Fruit fly (Drosophila melanogaster) whole organism, embryonic: Measurements from ENCODE around the gene rasp.

ENCODE experiments used
- Abd-B ChIP-seq: fragments of 200-800 bp; sonication (Bioruptor generic); optimal IDR thresholded peaks from 2 replicates; lab custom pipeline; 2018; ENCODE audit warnings: missing biosample characterization, mild to moderate bottlenecking, missing genetic modification characterization, moderate library complexity
- CG11723 ChIP-seq: fragments of 200-800 bp; sonication (Bioruptor generic); optimal IDR thresholded peaks from 2 replicates; lab custom pipeline; 2017; ENCODE audit warnings: missing biosample characterization, mild to moderate bottlenecking, missing genetic modification characterization
- CG12104 ChIP-seq: fragments of 200-800 bp; sonication (Bioruptor generic); optimal IDR thresholded peaks from 3 replicates; lab custom pipeline; 2016; ENCODE audit warnings: missing biosample characterization, missing genetic modification characterization
- CG12942 ChIP-seq: fragments of 200-800 bp; sonication (Bioruptor generic); optimal IDR thresholded peaks from 3 replicates; lab custom pipeline; 2016; ENCODE audit warnings: missing biosample characterization, missing genetic modification characterization
- CG13624 ChIP-seq: fragments of 200-800 bp; sonication (Bioruptor generic); optimal IDR thresholded peaks from 2 replicates; lab custom pipeline; 2016; ENCODE audit warnings: missing biosample characterization, missing genetic modification characterization
- CG14441 ChIP-seq: fragments of 200-800 bp; sonication (Bioruptor generic); IDR thresholded peaks from 2 replicates; pipeline ENCODE4 v1.3.6; 2022; ENCODE audit warnings: missing biosample characterization, missing genetic modification characterization
- CG1602 ChIP-seq: fragments of 200-800 bp; sonication (Bioruptor generic); optimal IDR thresholded peaks from 3 replicates; lab custom pipeline; 2016; ENCODE audit warnings: missing biosample characterization, missing genetic modification characterization
- CG2678 ChIP-seq: fragments of 200-800 bp; sonication (Bioruptor generic); optimal IDR thresholded peaks from 3 replicates; lab custom pipeline; 2019; ENCODE audit warnings: missing biosample characterization, mild to moderate bottlenecking, missing genetic modification characterization, moderate library complexity
- CG2712 ChIP-seq: fragments of 200-800 bp; optimal IDR thresholded peaks from 3 replicates; lab custom pipeline; 2019; ENCODE audit warnings: missing biosample characterization, mild to moderate bottlenecking, missing genetic modification characterization, moderate library complexity
- CG34376 ChIP-seq: fragments of 200-800 bp; sonication (Bioruptor generic); optimal IDR thresholded peaks from 2 replicates; lab custom pipeline; 2018; ENCODE audit warnings: missing biosample characterization, mild to moderate bottlenecking, missing genetic modification characterization
- CG3726 ChIP-seq: fragments of 200-800 bp; sonication (Bioruptor generic); IDR thresholded peaks from 3 replicates; pipeline ENCODE4, ENCODE4 v1.3.6; 2022; ENCODE audit warnings: missing biosample characterization, missing genetic modification characterization
- CG3847 ChIP-seq: fragments of 200-800 bp; sonication (Bioruptor generic); IDR thresholded peaks from 2 replicates; pipeline ENCODE4 v1.3.6; 2022; ENCODE audit warnings: missing biosample characterization, missing genetic modification characterization
- CG4617 ChIP-seq: fragments of 200-800 bp; sonication (Bioruptor generic); optimal IDR thresholded peaks from 3 replicates; lab custom pipeline; 2016; ENCODE audit warnings: missing biosample characterization, missing genetic modification characterization, borderline replicate concordance
- CG7357 ChIP-seq: fragments of 200-800 bp; sonication (Bioruptor generic); IDR thresholded peaks from 3 replicates; pipeline ENCODE4 v1.3.6; 2022; ENCODE audit warnings: missing biosample characterization, missing genetic modification characterization
- CG7372 ChIP-seq: fragments of 200-800 bp; sonication (Bioruptor generic); IDR thresholded peaks from 2 replicates; pipeline ENCODE4 v1.3.6; 2022; ENCODE audit warnings: missing biosample characterization, missing genetic modification characterization
- CG9215 ChIP-seq: fragments of 200-800 bp; sonication (Bioruptor generic); IDR thresholded peaks from 2 replicates; pipeline ENCODE4 v1.3.6; 2022; ENCODE audit warnings: missing biosample characterization, missing genetic modification characterization
- CG9797 ChIP-seq: fragments of 200-800 bp; sonication (Bioruptor generic); optimal IDR thresholded peaks from 3 replicates; lab custom pipeline; 2018; ENCODE audit warnings: missing biosample characterization, mild to moderate bottlenecking, missing genetic modification characterization
- Deaf1 ChIP-seq: fragments of 200-800 bp; optimal IDR thresholded peaks from 3 replicates; lab custom pipeline; 2019; ENCODE audit warnings: missing biosample characterization, mild to moderate bottlenecking, missing genetic modification characterization, moderate library complexity
- Ets97D ChIP-seq: fragments of 200-800 bp; sonication (Bioruptor generic); optimal IDR thresholded peaks from 3 replicates; lab custom pipeline; 2016; ENCODE audit warnings: missing biosample characterization, missing genetic modification characterization
- Fer3 ChIP-seq: fragments of 200-800 bp; sonication (Bioruptor generic); optimal IDR thresholded peaks from 2 replicates; lab custom pipeline; 2018; ENCODE audit warnings: missing biosample characterization, mild to moderate bottlenecking, missing genetic modification characterization, moderate library complexity
- H15 ChIP-seq: fragments of 200-800 bp; sonication (Bioruptor generic); IDR thresholded peaks from 3 replicates; pipeline ENCODE4 v1.3.6; 2022; ENCODE audit warnings: missing biosample characterization, missing genetic modification characterization
- MBD-R2 ChIP-seq: fragments of 200-800 bp; sonication (Bioruptor generic); IDR thresholded peaks from 2 replicates; pipeline ENCODE4 v1.3.6; 2022; ENCODE audit warnings: missing biosample characterization, missing genetic modification characterization
- MESR4 ChIP-seq: fragments of 200-800 bp; sonication (Bioruptor generic); optimal IDR thresholded peaks from 2 replicates; lab custom pipeline; 2018; ENCODE audit warnings: missing biosample characterization, mild to moderate bottlenecking, missing genetic modification characterization, moderate library complexity
- Max ChIP-seq: fragments of 200-800 bp; sonication (Bioruptor generic); optimal IDR thresholded peaks from 2 replicates; lab custom pipeline; 2016; ENCODE audit warnings: missing biosample characterization, mild to moderate bottlenecking, missing genetic modification characterization
- Mes4 ChIP-seq: fragments of 200-800 bp; sonication (Bioruptor generic); optimal IDR thresholded peaks from 2 replicates; lab custom pipeline; 2016; ENCODE audit warnings: missing biosample characterization, missing genetic modification characterization
- NfI ChIP-seq: fragments of 200-800 bp; sonication (Bioruptor generic); optimal IDR thresholded peaks from 3 replicates; lab custom pipeline; 2018; ENCODE audit warnings: missing biosample characterization, mild to moderate bottlenecking, missing genetic modification characterization, moderate library complexity
- Sox100B ChIP-seq: fragments of 200-800 bp; sonication (Bioruptor generic); optimal IDR thresholded peaks from 3 replicates; lab custom pipeline; 2018; ENCODE audit warnings: missing biosample characterization, mild to moderate bottlenecking, missing genetic modification characterization
- al ChIP-seq: fragments of 200-800 bp; sonication (Bioruptor generic); IDR thresholded peaks from 2 replicates; pipeline ENCODE4 v1.3.6; 2022; ENCODE audit warnings: missing biosample characterization, missing genetic modification characterization
- bcd ChIP-seq: fragments of 200-800 bp; sonication (Bioruptor generic); optimal IDR thresholded peaks from 2 replicates; lab custom pipeline; 2017; ENCODE audit warnings: missing biosample characterization, mild to moderate bottlenecking, missing genetic modification characterization
- bowl ChIP-seq: fragments of 200-800 bp; sonication (Bioruptor generic); IDR thresholded peaks from 2 replicates; pipeline ENCODE4 v1.3.6; 2022; ENCODE audit warnings: missing biosample characterization, missing genetic modification characterization
- ci ChIP-seq: fragments of 200-800 bp; sonication (Bioruptor generic); IDR thresholded peaks from 3 replicates; pipeline ENCODE4 v1.3.6; 2022; ENCODE audit warnings: missing biosample characterization, missing genetic modification characterization
- dm ChIP-seq: fragments of 200-800 bp; sonication (Bioruptor generic); optimal IDR thresholded peaks from 3 replicates; lab custom pipeline; 2016; ENCODE audit warnings: missing biosample characterization, missing genetic modification characterization
- fd3F ChIP-seq: fragments of 200-800 bp; sonication (Bioruptor generic); optimal IDR thresholded peaks from 2 replicates; lab custom pipeline; 2018; ENCODE audit warnings: missing biosample characterization, mild to moderate bottlenecking, missing genetic modification characterization, moderate library complexity
- fru ChIP-seq: fragments of >200 bp; optimal IDR thresholded peaks from 2 replicates; lab custom pipeline; 2017
- kah ChIP-seq: fragments of 200-800 bp; sonication (Bioruptor generic); optimal IDR thresholded peaks from 2 replicates; lab custom pipeline; 2018; ENCODE audit warnings: missing biosample characterization, mild to moderate bottlenecking, missing genetic modification characterization
- lola ChIP-seq, 3 experiments: fragments of >200 bp in 2 of 3; fragments of 200-800 bp in 1 of 3; sonication (Bioruptor generic) in 1 of 3; optimal IDR thresholded peaks; 2 replicates each; lab custom pipeline; 2017 to 2019; ENCODE audit warnings: missing biosample characterization in 3 of 3, missing genetic modification characterization in 3 of 3, mild to moderate bottlenecking in 1 of 3, moderate library complexity in 1 of 3
- mam ChIP-seq: fragments of 200-800 bp; sonication (Bioruptor generic); optimal IDR thresholded peaks from 3 replicates; lab custom pipeline; 2016; ENCODE audit warnings: missing biosample characterization, missing genetic modification characterization
- nerfin-1 ChIP-seq: fragments of 200-800 bp; sonication (Bioruptor generic); optimal IDR thresholded peaks from 3 replicates; lab custom pipeline; 2019; ENCODE audit warnings: missing biosample characterization, mild to moderate bottlenecking, missing genetic modification characterization, moderate library complexity
- nerfin-2 ChIP-seq: fragments of 200-800 bp; sonication (Bioruptor generic); IDR thresholded peaks from 2 replicates; pipeline ENCODE4 v1.3.6; 2022; ENCODE audit warnings: missing biosample characterization, missing genetic modification characterization; ENCODE audit not compliant: partially characterized antibody
- p53 ChIP-seq: fragments of 200-800 bp; sonication (Bioruptor generic); optimal IDR thresholded peaks from 2 replicates; lab custom pipeline; 2016; ENCODE audit warnings: missing biosample characterization, missing genetic modification characterization
- pan ChIP-seq, 4 experiments: fragments of >200 bp in 3 of 4; fragments of 200-800 bp in 1 of 4; sonication (Bioruptor generic) in 1 of 4; optimal IDR thresholded peaks in 3 of 4; IDR thresholded peaks in 1 of 4; 2 replicates each; pipeline versions ENCODE4 v1.3.6 to Lab custom; 2017 to 2022; ENCODE audit warnings: missing biosample characterization in 2 of 4, missing genetic modification characterization in 2 of 4, mixed read lengths in 1 of 4
- pum ChIP-seq: fragments of 200-800 bp; sonication (Bioruptor generic); optimal IDR thresholded peaks from 2 replicates; lab custom pipeline; 2016; ENCODE audit warnings: missing biosample characterization, missing genetic modification characterization
- slou ChIP-seq: fragments of 200-800 bp; sonication (Bioruptor generic); optimal IDR thresholded peaks from 3 replicates; lab custom pipeline; 2016; ENCODE audit warnings: missing biosample characterization, missing genetic modification characterization
- sna ChIP-seq: fragments of 200-800 bp; sonication (Bioruptor generic); IDR thresholded peaks from 2 replicates; pipeline ENCODE4 v1.3.6; 2022; ENCODE audit warnings: missing biosample characterization, missing genetic modification characterization; ENCODE audit not compliant: partially characterized antibody
- sug ChIP-seq: fragments of 200-800 bp; optimal IDR thresholded peaks from 2 replicates; lab custom pipeline; 2019; ENCODE audit warnings: missing biosample characterization, mild to moderate bottlenecking, missing genetic modification characterization, moderate library complexity
- unc-4 ChIP-seq: fragments of 200-800 bp; sonication (Bioruptor generic); IDR thresholded peaks from 2 replicates; pipeline ENCODE4 v1.3.6; 2022; ENCODE audit warnings: missing biosample characterization, missing genetic modification characterization; ENCODE audit not compliant: partially characterized antibody
- wor ChIP-seq: fragments of 200-800 bp; sonication (Bioruptor generic); IDR thresholded peaks from 2 replicates; pipeline ENCODE4 v1.3.6; 2022; ENCODE audit warnings: missing biosample characterization, missing genetic modification characterization
- zf30C ChIP-seq: fragments of 200-800 bp; sonication (Bioruptor generic); optimal IDR thresholded peaks from 3 replicates; lab custom pipeline; 2018; ENCODE audit warnings: missing biosample characterization, mild to moderate bottlenecking, missing genetic modification characterization

The rasp gene

dm6 chr3L:3157651-3158050 is 4.3 kb upstream of the rasp start:
- no peak for TF ChIP-seq ci (GFP tag; lab: Robert Waterston, UW)
- no peak for TF ChIP-seq slou (GFP tag; lab: Kevin White, UChicago)
- no peak for TF ChIP-seq nerfin-1 (tag; lab: Kevin White, UChicago)
- TF ChIP-seq CG3726 (GFP tag; lab: Robert Waterston, UW), result no peak
- no peak for TF ChIP-seq CG7357 (GFP tag; lab: Robert Waterston, UW)
- no peak for TF ChIP-seq MESR4 (GFP tag; lab: Kevin White, UChicago)
- TF ChIP-seq unc-4 (GFP tag; lab: Robert Waterston, UW), result no peak
- TF ChIP-seq bowl (GFP tag; lab: Robert Waterston, UW), result no peak
- no peak for TF ChIP-seq kah (GFP tag; lab: Kevin White, UChicago)
- no peak for TF ChIP-seq nerfin-2 (GFP tag; lab: Robert Waterston, UW)
- no peak for TF ChIP-seq CG34376 (GFP tag; lab: Kevin White, UChicago)
- no peak for TF ChIP-seq Sox100B (GFP tag; lab: Kevin White, UChicago)
- TF ChIP-seq pum (GFP tag; lab: Kevin White, UChicago), result no peak
- TF ChIP-seq CG1602 (GFP tag; lab: Kevin White, UChicago), result no peak

dm6 chr3L:3159309-3160194 is 2.4 kb upstream of the rasp start, which contains the start of the genes ND-30 and CG15812:
Gene ND-30 (minus strand): TSS chr3L:3159578.
Gene CG15812 (plus strand): TSS chr3L:3159991.
- TF ChIP-seq CG2712 (tag; lab: Kevin White, UChicago) (peak; percentile 38), sug (tag; lab: Kevin White, UChicago) (peak; percentile 30), sna (no peak), CG12104 (GFP tag; lab: Kevin White, UChicago) (peak; percentile 14), zf30C (GFP tag; lab: Kevin White, UChicago) (no peak), NfI (no peak), wor (GFP tag; lab: Robert Waterston, UW) (no peak), CG7372 (GFP tag; lab: Robert Waterston, UW) (no peak), CG3847 (GFP tag; lab: Robert Waterston, UW) (0 out of 2 replicates have a peak, but pooled peaks have one; percentile 5), mam (GFP tag; lab: Kevin White, UChicago) (no peak), lola (GFP tag; optimal IDR thresholded peaks at IDR 0.05; lab: Kevin White, UChicago) (peak in 1 of 3 experiments; percentile 51), CG13624 (GFP tag; lab: Kevin White, UChicago) (no peak), CG2678 (tag; lab: Kevin White, UChicago) (no peak), CG12942 (GFP tag; lab: Kevin White, UChicago) (no peak), CG9215 (GFP tag; lab: Robert Waterston, UW) (no peak), Mes4 (GFP tag; lab: Kevin White, UChicago) (no peak), Ets97D (no peak), bcd (GFP tag; lab: Kevin White, UChicago) (no peak), Max (GFP tag; lab: Kevin White, UChicago) (no peak), CG4617 (peak; percentile 47), H15 (GFP tag; lab: Robert Waterston, UW) (no peak), CG9797 (GFP tag; lab: Kevin White, UChicago) (peak; percentile 38), CG11723 (GFP tag; lab: Kevin White, UChicago) (no peak), pan (optimal IDR thresholded peaks at IDR 0.05; lab: Kevin White, UChicago) (no peak), pan (GFP tag; optimal IDR thresholded peaks at IDR 0.05 in 1 of 2, IDR thresholded peaks at IDR 0.05 in 1 of 2) (no peak), p53 (GFP tag; lab: Kevin White, UChicago) (no peak), fd3F (GFP tag; lab: Kevin White, UChicago) (no peak), CG14441 (GFP tag; lab: Robert Waterston, UW) (no peak), Deaf1 (tag; lab: Kevin White, UChicago) (no peak), MBD-R2 (GFP tag; lab: Robert Waterston, UW) (peak; percentile 69), fru (lab: Kevin White, UChicago) (no peak), Abd-B (no peak), dm (no peak), al (GFP tag; lab: Robert Waterston, UW) (no peak), Fer3 (tag; lab: Kevin White, UChicago) (no peak)
